Worm (Caenorhabditis elegans) whole organism, L4 larva: ENCODE measurements around the gene dcn-1.
A peak's percentile ranks its signal among the peaks of the same experiment; 100 is the strongest.

Experiments used
- D1046.2 ChIP-seq: fragments of 200-800 bp; sonication (Bioruptor generic); IDR thresholded peaks from 2 replicates; pipeline ENCODE4 v1.3.6; 2022; ENCODE audit warnings: missing genetic modification characterization, missing compliant biosample characterization
- F49E8.2 ChIP-seq: sonication (generic microtip); optimal IDR thresholded peaks from 2 replicates; lab custom pipeline; 2016; ENCODE audit warnings: missing compliant biosample characterization, mild to moderate bottlenecking, missing genetic modification characterization, borderline replicate concordance
- T20F7.1 ChIP-seq: fragments of 200-800 bp; sonication (Bioruptor generic); optimal IDR thresholded peaks from 2 replicates; lab custom pipeline; 2018; ENCODE audit warnings: mild to moderate bottlenecking, missing genetic modification characterization, missing compliant biosample characterization
- T26A8.4 ChIP-seq: fragments of 200-800 bp; sonication (Bioruptor generic); IDR thresholded peaks from 2 replicates; pipeline ENCODE4 v1.3.6; 2022; ENCODE audit warnings: missing genetic modification characterization, missing compliant biosample characterization
- ZK546.5 ChIP-seq, 2 experiments: sonication (generic microtip); optimal IDR thresholded peaks; 2 replicates each; lab custom pipeline; 2017; ENCODE audit warnings: missing biosample characterization in 2 of 2, missing genetic modification characterization in 2 of 2
- aha-1 ChIP-seq: fragments of 150-350 bp; peaks from one replicate; lab custom pipeline; 2014; ENCODE audit warnings: missing biosample characterization, missing genetic modification characterization
- ama-1 ChIP-seq: fragments of 150-350 bp; optimal IDR thresholded peaks from 2 replicates; lab custom pipeline; 2014; ENCODE audit warnings: inconsistent platforms, mixed read lengths
- ceh-32 ChIP-seq: sonication (generic microtip); optimal IDR thresholded peaks from 2 replicates; lab custom pipeline; 2016; ENCODE audit warnings: mild to moderate bottlenecking, missing genetic modification characterization, missing compliant biosample characterization; ENCODE audit not compliant: poor library complexity
- ceh-62 ChIP-seq: sonication (generic microtip); optimal IDR thresholded peaks from 2 replicates; lab custom pipeline; 2017; ENCODE audit warnings: missing biosample characterization, missing genetic modification characterization
- ctbp-1 ChIP-seq: fragments of 200-800 bp; sonication (Bioruptor generic); IDR thresholded peaks from 2 replicates; pipeline ENCODE4 v1.3.6; 2022; ENCODE audit warnings: missing genetic modification reagents, missing genetic modification characterization, missing compliant biosample characterization
- daf-12 ChIP-seq: fragments of 150-350 bp; optimal IDR thresholded peaks from 2 replicates; lab custom pipeline; 2014; ENCODE audit warnings: missing biosample characterization, missing genetic modification reagents, missing genetic modification characterization
- dmd-6 ChIP-seq: fragments of 200-800 bp; sonication (Bioruptor generic); IDR thresholded peaks from 2 replicates; pipeline ENCODE4 v1.3.6; 2022; ENCODE audit warnings: missing genetic modification reagents, missing genetic modification characterization, missing compliant biosample characterization
- dpl-1 ChIP-seq: fragments of 150-350 bp; optimal IDR thresholded peaks from 2 replicates; lab custom pipeline; 2014; ENCODE audit warnings: missing biosample characterization, missing genetic modification reagents, missing genetic modification characterization
- egl-27 ChIP-seq: sonication (generic microtip); optimal IDR thresholded peaks from 3 replicates; lab custom pipeline; 2017; ENCODE audit warnings: missing biosample characterization, missing genetic modification reagents, missing genetic modification characterization
- egl-43 ChIP-seq: fragments of 200-800 bp; sonication (Bioruptor generic); IDR thresholded peaks from 2 replicates; pipeline ENCODE4 v1.3.6; 2022; ENCODE audit warnings: missing genetic modification reagents, missing genetic modification characterization, missing compliant biosample characterization
- gei-8 ChIP-seq: fragments of 200-800 bp; sonication (Bioruptor generic); optimal IDR thresholded peaks from 2 replicates; lab custom pipeline; 2018; ENCODE audit warnings: mild to moderate bottlenecking, missing genetic modification characterization, missing compliant biosample characterization
- hif-1 ChIP-seq, 2 experiments: sonication (generic microtip); optimal IDR thresholded peaks; 2 replicates each; lab custom pipeline; 2016 to 2017; ENCODE audit warnings: missing compliant biosample characterization in 2 of 2, missing genetic modification characterization in 2 of 2, missing genetic modification reagents in 2 of 2, missing genotype in 2 of 2, mild to moderate bottlenecking in 1 of 2
- hlh-11 ChIP-seq: fragments of 200-800 bp; sonication (Bioruptor generic); optimal IDR thresholded peaks from 2 replicates; lab custom pipeline; 2018; ENCODE audit warnings: mild to moderate bottlenecking, missing genetic modification characterization, missing compliant biosample characterization
- jun-1 ChIP-seq: fragments of 150-350 bp; optimal IDR thresholded peaks from 2 replicates; lab custom pipeline; 2014; ENCODE audit warnings: missing biosample characterization, missing genetic modification reagents, missing genetic modification characterization
- lim-7 ChIP-seq: fragments of 200-800 bp; sonication (Bioruptor generic); IDR thresholded peaks from 2 replicates; pipeline ENCODE4 v1.3.6; 2022; ENCODE audit warnings: missing genetic modification characterization, missing compliant biosample characterization
- lin-13 ChIP-seq: fragments of 150-350 bp; optimal IDR thresholded peaks from 2 replicates; lab custom pipeline; 2014; ENCODE audit warnings: missing biosample characterization, missing genetic modification reagents, missing genetic modification characterization
- lin-38 ChIP-seq: fragments of 200-800 bp; sonication (Bioruptor generic); IDR thresholded peaks from 2 replicates; pipeline ENCODE4 v1.3.6; 2022; ENCODE audit warnings: missing genetic modification reagents, missing genetic modification characterization, missing compliant biosample characterization
- lin-39 ChIP-seq: fragments of 150-350 bp; optimal IDR thresholded peaks from 2 replicates; lab custom pipeline; 2014; ENCODE audit warnings: missing biosample characterization, missing genetic modification reagents, missing genetic modification characterization
- lir-3 ChIP-seq: sonication (generic microtip); optimal IDR thresholded peaks from 2 replicates; lab custom pipeline; 2016; ENCODE audit warnings: mild to moderate bottlenecking, missing genetic modification characterization, missing compliant biosample characterization
- madf-5 ChIP-seq, 2 experiments: fragments of 200-800 bp; sonication (Bioruptor generic); IDR thresholded peaks; 2 replicates each; pipeline ENCODE4 v1.3.6; 2022; ENCODE audit warnings: missing compliant biosample characterization in 2 of 2, missing genetic modification characterization in 2 of 2
- mdt-29 ChIP-seq: fragments of 200-800 bp; sonication (Bioruptor generic); IDR thresholded peaks from 2 replicates; pipeline ENCODE4 v1.3.6; 2022; ENCODE audit warnings: missing genetic modification reagents, missing genetic modification characterization, missing compliant biosample characterization
- mes-2 ChIP-seq: sonication (generic microtip); optimal IDR thresholded peaks from 2 replicates; lab custom pipeline; 2016; ENCODE audit warnings: missing genotype, mild to moderate bottlenecking, missing genetic modification characterization, missing compliant biosample characterization; ENCODE audit not compliant: poor library complexity, severe bottlenecking
- mxl-2 ChIP-seq: fragments of 200-800 bp; sonication (Bioruptor generic); conservative IDR thresholded peaks from 2 replicates; pipeline ENCODE4 v1.3.6; 2022; ENCODE audit warnings: missing genetic modification reagents, missing genetic modification characterization, missing compliant biosample characterization
- mxl-3 ChIP-seq: fragments of 200-800 bp; sonication (Bioruptor generic); optimal IDR thresholded peaks from 2 replicates; lab custom pipeline; 2018; ENCODE audit warnings: mild to moderate bottlenecking, missing genetic modification characterization, missing compliant biosample characterization
- nhr-237 ChIP-seq: sonication (generic microtip); optimal IDR thresholded peaks from 2 replicates; lab custom pipeline; 2017; ENCODE audit warnings: missing biosample characterization, missing genetic modification characterization
- nhr-28 ChIP-seq: fragments of 150-350 bp; optimal IDR thresholded peaks from 2 replicates; lab custom pipeline; 2014; ENCODE audit warnings: missing biosample characterization, missing genetic modification characterization
- nhr-77 ChIP-seq: fragments of 150-350 bp; optimal IDR thresholded peaks from 2 replicates; lab custom pipeline; 2014; ENCODE audit warnings: missing biosample characterization, missing genetic modification characterization
- sdz-12 ChIP-seq: fragments of 200-800 bp; sonication (Bioruptor generic); optimal IDR thresholded peaks from 2 replicates; lab custom pipeline; 2018; ENCODE audit warnings: mild to moderate bottlenecking, missing genetic modification characterization, missing compliant biosample characterization
- set-16 ChIP-seq: fragments of 200-800 bp; sonication (Bioruptor generic); IDR thresholded peaks from 2 replicates; pipeline ENCODE4 v1.3.6; 2022; ENCODE audit warnings: missing genetic modification reagents, missing genetic modification characterization, missing compliant biosample characterization
- skn-1 ChIP-seq: fragments of 150-350 bp; optimal IDR thresholded peaks from 2 replicates; lab custom pipeline; 2014; ENCODE audit warnings: missing biosample characterization, missing genetic modification characterization
- spr-3 ChIP-seq: fragments of 200-800 bp; sonication (Bioruptor generic); optimal IDR thresholded peaks from 2 replicates; lab custom pipeline; 2018; ENCODE audit warnings: mild to moderate bottlenecking, missing genetic modification characterization, missing compliant biosample characterization
- unc-39 ChIP-seq: sonication (generic microtip); optimal IDR thresholded peaks from 2 replicates; lab custom pipeline; 2017; ENCODE audit warnings: missing biosample characterization, missing genetic modification characterization
- unc-62 ChIP-seq, 3 experiments: fragments of 150-350 bp in 1 of 3; sonication (generic microtip); optimal IDR thresholded peaks in 2 of 3; peaks in 1 of 3; 1 replicate in 1 of 3; 2 replicates in 2 of 3; lab custom pipeline; 2014 to 2017; ENCODE audit warnings: missing biosample characterization in 3 of 3, missing genetic modification characterization in 3 of 3, missing genetic modification reagents in 3 of 3, missing genotype in 1 of 3
- vab-7 ChIP-seq: fragments of 200-800 bp; sonication (Bioruptor generic); IDR thresholded peaks from 2 replicates; pipeline ENCODE4 v1.3.6; 2022; ENCODE audit warnings: missing genetic modification reagents, missing genetic modification characterization, missing compliant biosample characterization
- zag-1 ChIP-seq: fragments of 150-350 bp; optimal IDR thresholded peaks from 2 replicates; lab custom pipeline; 2014; ENCODE audit warnings: missing biosample characterization, missing genetic modification characterization
- zfp-2 ChIP-seq: sonication (generic microtip); optimal IDR thresholded peaks from 2 replicates; lab custom pipeline; 2016; ENCODE audit warnings: mild to moderate bottlenecking, missing genetic modification characterization, missing compliant biosample characterization
- zfp-3 ChIP-seq: fragments of 200-800 bp; sonication (Bioruptor generic); conservative IDR thresholded peaks from 2 replicates; pipeline ENCODE4 v1.3.6; 2022; ENCODE audit warnings: missing genetic modification reagents, missing genetic modification characterization, missing compliant biosample characterization
- ztf-11 ChIP-seq: fragments of 150-350 bp; optimal IDR thresholded peaks from 2 replicates; lab custom pipeline; 2014; ENCODE audit warnings: missing biosample characterization, missing genetic modification characterization

Gene dcn-1

ce11 chrIII:4272864-4273263, 40.8 kb upstream of the dcn-1 start:
- TF ChIP-seq egl-27 (tag; lab: Kevin White, UChicago), result no peak
- no peak for TF ChIP-seq vab-7 (GFP tag; lab: Robert Waterston, UW)
- no peak for TF ChIP-seq T26A8.4 (GFP tag; lab: Robert Waterston, UW)
- TF ChIP-seq F49E8.2 (tag; lab: Kevin White, UChicago), result no peak
- TF ChIP-seq ceh-32 (tag; lab: Kevin White, UChicago), result no peak
- no peak for TF ChIP-seq lir-3 (tag; lab: Kevin White, UChicago)
- TF ChIP-seq zfp-3, result 0 out of 2 replicates have a peak, but pooled peaks have one; percentile 31

DNA sequence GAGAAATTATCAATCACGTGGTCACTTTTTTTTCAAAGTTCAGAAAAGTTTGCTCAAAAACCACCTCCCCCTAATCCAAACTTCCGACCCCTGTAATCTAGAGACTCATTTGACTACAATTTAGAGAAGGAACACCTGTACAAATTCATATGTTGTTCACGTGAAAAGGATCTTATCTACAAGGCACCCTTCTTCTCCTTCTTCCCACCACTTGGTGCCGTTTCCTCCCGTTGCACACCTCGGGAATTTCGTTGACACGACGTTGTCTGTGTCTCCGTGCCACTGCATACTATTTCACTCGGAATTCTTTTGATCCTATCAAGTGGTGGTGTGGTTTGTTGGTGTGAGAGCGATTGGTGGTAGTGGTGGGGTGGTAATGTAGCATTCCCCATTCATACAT, 39.2 kb upstream of the dcn-1 start:
- TF ChIP-seq unc-62 (GFP tag; optimal IDR thresholded peaks at IDR 0.05 in 1 of 2; lab: Kevin White, UChicago), result peak in 1 of 2 experiments; percentile 93
- no peak for TF ChIP-seq unc-62 (tag; optimal IDR thresholded peaks at IDR 0.05; lab: Kevin White, UChicago)
- TF ChIP-seq ctbp-1 (GFP tag; lab: Robert Waterston, UW), result no peak

DNA sequence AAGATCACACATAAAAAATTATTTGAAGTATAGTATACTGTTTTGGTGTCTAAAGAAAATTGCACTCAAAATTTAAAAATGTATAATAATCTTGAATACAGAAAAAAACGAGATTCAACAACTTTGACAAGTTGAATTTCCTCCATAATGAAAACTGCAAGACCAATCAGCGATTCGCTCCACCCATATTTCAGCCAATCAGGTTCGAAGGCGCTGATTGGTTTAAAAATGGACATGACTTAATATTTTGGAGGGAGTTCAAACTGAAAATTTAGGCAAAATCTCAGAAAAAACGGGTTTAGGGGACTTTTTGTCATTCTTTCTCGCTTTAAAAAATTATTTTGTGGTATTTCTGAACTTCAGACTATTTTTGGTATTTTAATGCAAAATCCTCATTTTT, 38.0 kb upstream of the dcn-1 start:
- TF ChIP-seq unc-39 (tag; lab: Kevin White, UChicago) (no peak), unc-62 (GFP tag; optimal IDR thresholded peaks at IDR 0.05 in 1 of 2; lab: Kevin White, UChicago) (peak in 1 of 2 experiments; percentile 23), unc-62 (tag; optimal IDR thresholded peaks at IDR 0.05; lab: Kevin White, UChicago) (no peak), mxl-2 (GFP tag; lab: Robert Waterston, UW) (no peak), ama-1 (lab: Kevin White, UChicago) (peak; percentile 8), ZK546.5 (tag; optimal IDR thresholded peaks at IDR 0.05; lab: Kevin White, UChicago) (no peak), egl-43 (GFP tag; lab: Robert Waterston, UW) (no peak), skn-1 (tag; lab: Kevin White, UChicago) (no peak), nhr-237 (tag; lab: Kevin White, UChicago) (no peak), ztf-11 (tag; lab: Kevin White, UChicago) (no peak), lin-39 (tag; lab: Kevin White, UChicago) (no peak), ceh-62 (no peak), hif-1 (tag; optimal IDR thresholded peaks at IDR 0.05; lab: Kevin White, UChicago) (no peak), hlh-11 (tag; lab: Kevin White, UChicago) (no peak), jun-1 (tag; lab: Kevin White, UChicago) (peak; percentile 15), dmd-6 (GFP tag; lab: Robert Waterston, UW) (no peak), dpl-1 (GFP tag; lab: Kevin White, UChicago) (peak; percentile 15), zfp-2 (tag; lab: Kevin White, UChicago) (no peak), lin-38 (GFP tag; lab: Robert Waterston, UW) (no peak), madf-5 (GFP tag; IDR thresholded peaks at IDR 0.05; lab: Robert Waterston, UW) (no peak), sdz-12 (GFP tag; lab: Kevin White, UChicago) (no peak), lim-7 (GFP tag; lab: Robert Waterston, UW) (no peak), daf-12 (tag; lab: Kevin White, UChicago) (no peak)

DNA sequence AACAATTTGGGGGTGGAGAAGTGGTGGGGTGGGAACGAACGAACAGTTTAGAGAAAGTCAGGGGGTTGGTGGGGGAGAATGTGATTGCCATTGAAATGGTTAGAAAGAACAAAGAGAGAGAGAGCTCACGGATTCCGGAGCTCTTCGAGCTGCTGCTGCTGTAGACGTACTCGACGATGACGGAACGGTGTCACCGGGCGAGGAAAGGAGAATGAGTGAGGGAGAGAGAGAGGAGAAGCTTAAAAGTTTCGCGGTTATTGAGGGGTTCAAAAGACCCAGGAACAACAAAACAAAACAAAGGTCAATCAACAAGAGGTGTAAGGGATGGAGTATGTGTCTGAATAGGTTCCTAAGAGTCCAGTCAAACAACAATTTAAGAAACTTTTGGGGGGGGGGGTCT, 37.4 kb upstream of the dcn-1 start:
- peak; percentile 32; the same call in 1 of the 2 replicates for TF ChIP-seq set-16
- no peak for TF ChIP-seq nhr-77 (tag; lab: Kevin White, UChicago)

- TF ChIP-seq mes-2 (peak; percentile 6), aha-1 (tag; lab: Kevin White, UChicago) (peak; percentile 58), egl-43 (GFP tag; lab: Robert Waterston, UW) (no peak), nhr-28 (tag; lab: Kevin White, UChicago) (no peak), mxl-3 (GFP tag; lab: Kevin White, UChicago) (no peak), ceh-62 (no peak), unc-62 (GFP tag; optimal IDR thresholded peaks at IDR 0.05 in 1 of 2; lab: Kevin White, UChicago) (peak in 1 of 2 experiments; percentile 53), unc-62 (tag; optimal IDR thresholded peaks at IDR 0.05; lab: Kevin White, UChicago) (no peak), gei-8 (GFP tag; lab: Kevin White, UChicago) (no peak), sdz-12 (GFP tag; lab: Kevin White, UChicago) (no peak), lin-13 (no peak), zag-1 (tag; lab: Kevin White, UChicago) (no peak), set-16 (no peak), T20F7.1 (GFP tag; lab: Kevin White, UChicago) (no peak), spr-3 (GFP tag; lab: Kevin White, UChicago) (no peak), jun-1 (tag; lab: Kevin White, UChicago) (no peak), mxl-2 (GFP tag; lab: Robert Waterston, UW) (no peak), D1046.2 (no peak), mdt-29 (GFP tag; lab: Robert Waterston, UW) (no peak)
Measured at ce11 chrIII:4277762-4278161, 36.0 kb upstream of the dcn-1 start.
